Fruit fly (Drosophila melanogaster) whole organism, embryonic: ENCODE measurements around the gene Nse4.

ENCODE experiments used
- C15 ChIP-seq: fragments of 200-800 bp; sonication (Bioruptor generic); IDR thresholded peaks from 3 replicates; pipeline ENCODE4 v1.3.6; 2022; ENCODE audit warnings: missing biosample characterization, missing genetic modification characterization
- CG10209 ChIP-seq: fragments of 200-800 bp; sonication (Bioruptor generic); optimal IDR thresholded peaks from 3 replicates; lab custom pipeline; 2017; ENCODE audit warnings: missing biosample characterization, mild to moderate bottlenecking, missing genetic modification characterization, missing genetic modification reagents
- CG10462 ChIP-seq: fragments of 200-800 bp; sonication (Bioruptor generic); optimal IDR thresholded peaks from 2 replicates; lab custom pipeline; 2016; ENCODE audit warnings: missing biosample characterization, missing genetic modification characterization
- CG10979 ChIP-seq: fragments of 200-800 bp; sonication (Bioruptor generic); optimal IDR thresholded peaks from 2 replicates; lab custom pipeline; 2018; ENCODE audit warnings: missing biosample characterization, mild to moderate bottlenecking, missing genetic modification characterization, moderate library complexity
- CG11085 ChIP-seq: fragments of 200-800 bp; sonication (Bioruptor generic); IDR thresholded peaks from 2 replicates; pipeline ENCODE4 v1.3.6; 2022; ENCODE audit warnings: missing biosample characterization, missing genetic modification characterization
- CG11398 ChIP-seq: fragments of 200-800 bp; sonication (Bioruptor generic); optimal IDR thresholded peaks from 2 replicates; lab custom pipeline; 2016; ENCODE audit warnings: missing biosample characterization, missing genetic modification characterization
- CG11723 ChIP-seq: fragments of 200-800 bp; sonication (Bioruptor generic); optimal IDR thresholded peaks from 2 replicates; lab custom pipeline; 2017; ENCODE audit warnings: missing biosample characterization, mild to moderate bottlenecking, missing genetic modification characterization
- CG12236 ChIP-seq: fragments of 200-800 bp; sonication (Bioruptor generic); optimal IDR thresholded peaks from 2 replicates; lab custom pipeline; 2016; ENCODE audit warnings: missing biosample characterization, missing genetic modification characterization
- CG1529 ChIP-seq: fragments of 200-800 bp; sonication (Bioruptor generic); optimal IDR thresholded peaks from 3 replicates; lab custom pipeline; 2018; ENCODE audit warnings: missing biosample characterization, missing genetic modification characterization
- CG1603 ChIP-seq: fragments of 200-800 bp; sonication (Bioruptor generic); optimal IDR thresholded peaks from 2 replicates; lab custom pipeline; 2019; ENCODE audit warnings: missing biosample characterization, mild to moderate bottlenecking, missing genetic modification characterization, moderate library complexity
- CG17359 ChIP-seq: fragments of 200-800 bp; sonication (Bioruptor generic); optimal IDR thresholded peaks from 3 replicates; lab custom pipeline; 2018; ENCODE audit warnings: missing biosample characterization, mild to moderate bottlenecking, missing genetic modification characterization, moderate library complexity
- CG17612 ChIP-seq: fragments of 200-800 bp; sonication (Bioruptor generic); IDR thresholded peaks from 2 replicates; pipeline ENCODE4 v1.3.6; 2022; ENCODE audit warnings: missing biosample characterization, missing genetic modification characterization
- CG1832 ChIP-seq: fragments of 200-800 bp; sonication (Bioruptor generic); optimal IDR thresholded peaks from 2 replicates; lab custom pipeline; 2017; ENCODE audit warnings: missing biosample characterization, mild to moderate bottlenecking, missing genetic modification characterization, inconsistent platforms
- CG2875 ChIP-seq: fragments of 200-800 bp; sonication (Bioruptor generic); optimal IDR thresholded peaks from 2 replicates; lab custom pipeline; 2017; ENCODE audit warnings: missing biosample characterization, mild to moderate bottlenecking, missing genetic modification characterization, missing genetic modification reagents
- CG4854 ChIP-seq: fragments of 200-800 bp; sonication (Bioruptor generic); optimal IDR thresholded peaks from 2 replicates; lab custom pipeline; 2016; ENCODE audit warnings: missing biosample characterization, missing genetic modification characterization, inconsistent platforms
- CG6272 ChIP-seq: fragments of 200-800 bp; sonication (Bioruptor generic); IDR thresholded peaks from 2 replicates; pipeline ENCODE4 v1.3.6; 2022; ENCODE audit warnings: missing biosample characterization, missing genetic modification characterization
- CG7357 ChIP-seq: fragments of 200-800 bp; sonication (Bioruptor generic); IDR thresholded peaks from 3 replicates; pipeline ENCODE4 v1.3.6; 2022; ENCODE audit warnings: missing biosample characterization, missing genetic modification characterization
- CG7556 ChIP-seq: fragments of 200-800 bp; sonication (Bioruptor generic); optimal IDR thresholded peaks from 2 replicates; lab custom pipeline; 2017; ENCODE audit warnings: missing biosample characterization, mild to moderate bottlenecking, missing genetic modification characterization
- CG8765 ChIP-seq: fragments of 200-800 bp; sonication (Bioruptor generic); IDR thresholded peaks from 2 replicates; pipeline ENCODE4 v1.3.6; 2022; ENCODE audit warnings: missing biosample characterization, missing genetic modification characterization
- GATAe ChIP-seq: fragments of 200-800 bp; sonication (Bioruptor generic); conservative IDR thresholded peaks from 2 replicates; pipeline ENCODE4 v1.3.6; 2022; ENCODE audit warnings: missing biosample characterization, missing genetic modification characterization
- HLH3B ChIP-seq: fragments of 200-800 bp; sonication (Bioruptor generic); IDR thresholded peaks from 2 replicates; pipeline ENCODE4 v1.3.6; 2022; ENCODE audit warnings: missing biosample characterization, missing genetic modification characterization
- HmgD ChIP-seq: fragments of 200-800 bp; sonication (Bioruptor generic); optimal IDR thresholded peaks from 3 replicates; lab custom pipeline; 2016; ENCODE audit warnings: missing biosample characterization, missing genetic modification characterization
- Neu2 ChIP-seq: fragments of 200-800 bp; sonication (Bioruptor generic); optimal IDR thresholded peaks from 3 replicates; lab custom pipeline; 2016; ENCODE audit warnings: missing biosample characterization, missing genetic modification characterization, borderline replicate concordance
- Stat92E ChIP-seq, 3 experiments: fragments of >200 bp in 2 of 3; fragments of 200-800 bp in 1 of 3; sonication (Bioruptor generic) in 1 of 3; optimal IDR thresholded peaks; 2 replicates each; lab custom pipeline; 2017 to 2019; ENCODE audit warnings: missing biosample characterization in 3 of 3, missing genetic modification characterization in 3 of 3, mild to moderate bottlenecking in 1 of 3, moderate library complexity in 1 of 3
- abd-A ChIP-seq: fragments of 200-800 bp; sonication (Bioruptor generic); optimal IDR thresholded peaks from 3 replicates; lab custom pipeline; 2019; ENCODE audit warnings: missing biosample characterization, mild to moderate bottlenecking, missing genetic modification characterization, moderate library complexity
- aop ChIP-seq: fragments of 200-800 bp; sonication (Bioruptor generic); IDR thresholded peaks from 2 replicates; pipeline ENCODE4 v1.3.6; 2022; ENCODE audit warnings: missing biosample characterization, missing genetic modification characterization
- ara ChIP-seq: fragments of 200-800 bp; sonication (Bioruptor generic); IDR thresholded peaks from 2 replicates; pipeline ENCODE4 v1.3.6; 2022; ENCODE audit warnings: missing biosample characterization, missing genetic modification characterization
- crc ChIP-seq: fragments of 200-800 bp; sonication (Bioruptor generic); optimal IDR thresholded peaks from 2 replicates; lab custom pipeline; 2016; ENCODE audit warnings: missing biosample characterization, missing genetic modification characterization
- dan ChIP-seq: fragments of 200-800 bp; sonication (Bioruptor generic); IDR thresholded peaks from 2 replicates; pipeline ENCODE4 v1.3.6; 2022; ENCODE audit warnings: missing biosample characterization, missing genetic modification characterization
- emc ChIP-seq: fragments of 200-800 bp; sonication (Bioruptor generic); optimal IDR thresholded peaks from 2 replicates; lab custom pipeline; 2016; ENCODE audit warnings: missing biosample characterization, missing genetic modification characterization
- fd96Cb ChIP-seq: fragments of 200-800 bp; sonication (Bioruptor generic); optimal IDR thresholded peaks from 2 replicates; lab custom pipeline; 2018; ENCODE audit warnings: missing biosample characterization, mild to moderate bottlenecking, missing genetic modification characterization, moderate library complexity
- ftz-f1 ChIP-seq: fragments of 200-800 bp; sonication (Bioruptor generic); optimal IDR thresholded peaks from 2 replicates; lab custom pipeline; 2016; ENCODE audit warnings: missing biosample characterization, missing genetic modification characterization
- h ChIP-seq: fragments of >200 bp; optimal IDR thresholded peaks from 2 replicates; lab custom pipeline; 2017
- hkb ChIP-seq, 2 experiments: fragments of 200-800 bp in 1 of 2; fragments of >200 bp in 1 of 2; sonication (Bioruptor generic) in 1 of 2; IDR thresholded peaks in 1 of 2; optimal IDR thresholded peaks in 1 of 2; 2 replicates each; pipeline versions ENCODE4 v1.3.6 to Lab custom; 2017 to 2022; ENCODE audit warnings: missing biosample characterization in 1 of 2, missing genetic modification characterization in 1 of 2
- jigr1 ChIP-seq: fragments of 200-800 bp; sonication (Bioruptor generic); IDR thresholded peaks from 3 replicates; pipeline ENCODE4 v1.3.6; 2022; ENCODE audit warnings: missing biosample characterization, missing genetic modification characterization
- kay ChIP-seq: fragments of 200-800 bp; sonication (Bioruptor generic); optimal IDR thresholded peaks from 2 replicates; lab custom pipeline; 2016; ENCODE audit warnings: missing biosample characterization, missing genetic modification characterization
- lov ChIP-seq, 2 experiments: fragments of 200-800 bp in 1 of 2; fragments of >200 bp in 1 of 2; sonication (Bioruptor generic) in 1 of 2; IDR thresholded peaks in 1 of 2; optimal IDR thresholded peaks in 1 of 2; 2 replicates in 1 of 2; 3 replicates in 1 of 2; pipeline versions ENCODE4 v1.3.6 to Lab custom; 2017 to 2022; ENCODE audit warnings: missing biosample characterization in 1 of 2, missing genetic modification characterization in 1 of 2
- luna ChIP-seq: fragments of 200-800 bp; sonication (Bioruptor generic); optimal IDR thresholded peaks from 2 replicates; lab custom pipeline; 2016; ENCODE audit warnings: missing biosample characterization, missing genetic modification characterization
- nom ChIP-seq: fragments of 200-800 bp; sonication (Bioruptor generic); optimal IDR thresholded peaks from 2 replicates; lab custom pipeline; 2017; ENCODE audit warnings: missing biosample characterization, missing genetic modification characterization, mild to moderate bottlenecking, moderate library complexity, missing genetic modification reagents
- p53 ChIP-seq: fragments of 200-800 bp; sonication (Bioruptor generic); optimal IDR thresholded peaks from 2 replicates; lab custom pipeline; 2016; ENCODE audit warnings: missing biosample characterization, missing genetic modification characterization
- phol ChIP-seq: fragments of 200-800 bp; sonication (Bioruptor generic); optimal IDR thresholded peaks from 3 replicates; lab custom pipeline; 2018; ENCODE audit warnings: missing biosample characterization, mild to moderate bottlenecking, missing genetic modification characterization, moderate library complexity
- pum ChIP-seq: fragments of 200-800 bp; sonication (Bioruptor generic); optimal IDR thresholded peaks from 2 replicates; lab custom pipeline; 2016; ENCODE audit warnings: missing biosample characterization, missing genetic modification characterization
- rib ChIP-seq: fragments of 200-800 bp; sonication (Bioruptor generic); IDR thresholded peaks from 2 replicates; pipeline ENCODE4 v1.3.6; 2022; ENCODE audit warnings: missing biosample characterization, missing genetic modification characterization
- sens-2 ChIP-seq: fragments of 200-800 bp; sonication (Bioruptor generic); IDR thresholded peaks from 2 replicates; pipeline ENCODE4 v1.3.6; 2022; ENCODE audit warnings: missing biosample characterization, missing genetic modification characterization
- sima ChIP-seq: fragments of 200-800 bp; sonication (Bioruptor generic); optimal IDR thresholded peaks from 2 replicates; lab custom pipeline; 2016; ENCODE audit warnings: missing biosample characterization, missing genetic modification characterization
- stc ChIP-seq: fragments of 200-800 bp; sonication (Bioruptor generic); IDR thresholded peaks from 2 replicates; pipeline ENCODE4 v1.3.6; 2022; ENCODE audit warnings: missing biosample characterization, missing genetic modification characterization
- tin ChIP-seq: fragments of 200-800 bp; sonication (Bioruptor generic); optimal IDR thresholded peaks from 3 replicates; lab custom pipeline; 2016; ENCODE audit warnings: missing biosample characterization, missing genetic modification characterization
- tna ChIP-seq: fragments of 200-800 bp; sonication (Bioruptor generic); IDR thresholded peaks from 2 replicates; pipeline ENCODE4 v1.3.6; 2022; ENCODE audit warnings: missing biosample characterization, missing genetic modification characterization; ENCODE audit not compliant: partially characterized antibody

Gene Nse4

dm6 chr2L:10442048-10442790 lies 3.0 kb downstream of the Nse4 start, which contains the start of gene loh:
Gene loh, plus strand, starts transcription at chr2L:10442534.
- TF ChIP-seq CG8765 (GFP tag; lab: Robert Waterston, UW) (no peak), ftz-f1 (GFP tag; lab: Kevin White, UChicago) (no peak), sima (GFP tag; lab: Kevin White, UChicago) (no peak), aop (GFP tag; lab: Robert Waterston, UW) (no peak), CG10462 (GFP tag; lab: Kevin White, UChicago) (no peak), CG12236 (GFP tag; lab: Kevin White, UChicago) (no peak), Stat92E (GFP tag; optimal IDR thresholded peaks at IDR 0.05; lab: Kevin White, UChicago) (no peak), CG11398 (no peak), tin (peak; percentile 61), CG7556 (GFP tag; lab: Kevin White, UChicago) (peak; percentile 84), CG1529 (GFP tag; lab: Kevin White, UChicago) (peak; percentile 18), CG17612 (GFP tag; lab: Robert Waterston, UW) (no peak), CG2875 (GFP tag; lab: Kevin White, UChicago) (no peak), CG10209 (GFP tag; lab: Kevin White, UChicago) (peak; percentile 67), phol (tag; lab: Kevin White, UChicago) (peak; percentile 73), dan (GFP tag; lab: Robert Waterston, UW) (no peak), C15 (GFP tag; lab: Robert Waterston, UW) (no peak), rib (no peak), h (lab: Kevin White, UChicago) (no peak), ara (GFP tag; lab: Robert Waterston, UW) (no peak; the same call in 1 of the 2 replicates), CG4854 (GFP tag; lab: Kevin White, UChicago) (no peak), CG10979 (tag; lab: Kevin White, UChicago) (peak; percentile 76), sens-2 (no peak), CG11723 (GFP tag; lab: Kevin White, UChicago) (peak; percentile 53), crc (GFP tag; lab: Kevin White, UChicago) (no peak), p53 (no peak), lov (optimal IDR thresholded peaks at IDR 0.05; lab: Kevin White, UChicago) (no peak), lov (GFP tag; IDR thresholded peaks at IDR 0.05; lab: Robert Waterston, UW) (0 out of 3 replicates have a peak, but pooled peaks have one; percentile 15), GATAe (GFP tag; lab: Robert Waterston, UW) (no peak), CG1603 (tag; lab: Kevin White, UChicago) (peak; percentile 18), Neu2 (GFP tag; lab: Kevin White, UChicago) (no peak), fd96Cb (tag; lab: Kevin White, UChicago) (peak; percentile 71), CG7357 (GFP tag; lab: Robert Waterston, UW) (no peak), CG6272 (GFP tag; lab: Robert Waterston, UW) (no peak), hkb (optimal IDR thresholded peaks at IDR 0.05; lab: Kevin White, UChicago) (no peak), hkb (GFP tag; IDR thresholded peaks at IDR 0.05; lab: Robert Waterston, UW) (peak; percentile 50; the same call in 1 of the 2 replicates), stc (0 out of 2 replicates have a peak, but pooled peaks have one; percentile 39), HmgD (GFP tag; lab: Kevin White, UChicago) (no peak), abd-A (tag; lab: Kevin White, UChicago) (no peak), tna (GFP tag; lab: Robert Waterston, UW) (no peak), jigr1 (GFP tag; lab: Robert Waterston, UW) (no peak), luna (GFP tag; lab: Kevin White, UChicago) (no peak), kay (GFP tag; lab: Kevin White, UChicago) (no peak), HLH3B (GFP tag; lab: Robert Waterston, UW) (0 out of 2 replicates have a peak, but pooled peaks have one; percentile 45), nom (no peak), CG1832 (GFP tag; lab: Kevin White, UChicago) (no peak), pum (GFP tag; lab: Kevin White, UChicago) (no peak), CG17359 (tag; lab: Kevin White, UChicago) (peak; percentile 52), CG11085 (no peak), emc (no peak)
